Worm (Caenorhabditis elegans): Measurements from ENCODE around the gene efr-3.

The efr-3 gene

DNA sequence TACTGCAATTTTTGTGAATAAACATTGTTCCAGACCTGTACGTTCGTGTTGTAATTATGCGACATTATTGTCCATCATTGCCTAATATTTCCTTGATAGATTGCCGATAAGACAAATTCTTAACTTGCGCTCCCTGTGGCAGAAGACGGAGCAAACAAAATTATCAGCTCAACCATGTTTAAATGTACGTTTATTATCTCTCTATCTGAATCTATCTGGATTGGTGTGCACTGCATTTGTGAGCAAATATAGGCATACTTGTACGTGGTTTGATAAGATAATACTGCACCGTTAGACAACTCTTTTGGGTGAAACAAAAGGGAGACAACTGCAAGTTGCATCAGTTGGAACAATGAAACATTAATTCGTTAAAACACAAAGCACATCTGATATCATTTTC, 6.4 kb upstream of the efr-3 start (continued):
- no peak for TF ChIP-seq hlh-30 (tag; optimal IDR thresholded peaks at IDR 0.05; ENCODE audit: insufficient read depth)
- no peak for TF ChIP-seq daf-8 (GFP tag; IDR thresholded peaks at IDR 0.05)
- peak in 1 of 2 experiments; percentile 17 for TF ChIP-seq lsy-2 (tag; optimal IDR thresholded peaks at IDR 0.05)
- no peak for TF ChIP-seq ceh-32 (tag; optimal IDR thresholded peaks at IDR 0.05; ENCODE audit: poor library complexity)

- TF ChIP-seq nhr-28 (tag; optimal IDR thresholded peaks at IDR 0.05) (peak; percentile 24), dve-1 (tag; optimal IDR thresholded peaks at IDR 0.05; ENCODE audit: insufficient read depth) (peak; percentile 12), ama-1 (optimal IDR thresholded peaks at IDR 0.05) (no peak), pqm-1 (tag; optimal IDR thresholded peaks at IDR 0.05) (peak; percentile 22)
Observed at ce11 chrII:6324086-6324485, 3.1 kb upstream of the efr-3 start, which contains the start of gene sma-6. TSS of gene sma-6 (plus strand) at chrII:6324484.

ce11 chrII:6322979-6323378, 2.0 kb upstream of the efr-3 start, which contains the start of gene C32D5.4:
TSS of gene C32D5.4 (minus strand) at chrII:6323079.
- TF ChIP-seq hlh-30 (tag; optimal IDR thresholded peaks at IDR 0.05; ENCODE audit: insufficient read depth), result no peak
- no peak for TF ChIP-seq saeg-2 (GFP tag; IDR thresholded peaks at IDR 0.05)
- TF ChIP-seq ctbp-1 (GFP tag; IDR thresholded peaks at IDR 0.05), result no peak
- TF ChIP-seq F37D6.2 (tag; optimal IDR thresholded peaks at IDR 0.05), result no peak
- no peak for TF ChIP-seq hmg-1.1 (GFP tag; IDR thresholded peaks at IDR 0.05)
- no peak for TF ChIP-seq set-16 (GFP tag; IDR thresholded peaks at IDR 0.05)
- no peak for TF ChIP-seq mxl-2 (GFP tag; conservative IDR thresholded peaks at IDR 0.05)
- no peak for TF ChIP-seq F44E2.7 (GFP tag; IDR thresholded peaks at IDR 0.05)
- no peak for TF ChIP-seq fos-1 (tag; optimal IDR thresholded peaks at IDR 0.05)
- no peak for TF ChIP-seq ceh-28 (tag; optimal IDR thresholded peaks at IDR 0.05)
- TF ChIP-seq F49E8.2 (tag; optimal IDR thresholded peaks at IDR 0.05; ENCODE audit: borderline replicate concordance), result no peak
- no peak for TF ChIP-seq dmd-9 (GFP tag; IDR thresholded peaks at IDR 0.05)
- TF ChIP-seq nhr-77 (tag; optimal IDR thresholded peaks at IDR 0.05), result no peak

DNA sequence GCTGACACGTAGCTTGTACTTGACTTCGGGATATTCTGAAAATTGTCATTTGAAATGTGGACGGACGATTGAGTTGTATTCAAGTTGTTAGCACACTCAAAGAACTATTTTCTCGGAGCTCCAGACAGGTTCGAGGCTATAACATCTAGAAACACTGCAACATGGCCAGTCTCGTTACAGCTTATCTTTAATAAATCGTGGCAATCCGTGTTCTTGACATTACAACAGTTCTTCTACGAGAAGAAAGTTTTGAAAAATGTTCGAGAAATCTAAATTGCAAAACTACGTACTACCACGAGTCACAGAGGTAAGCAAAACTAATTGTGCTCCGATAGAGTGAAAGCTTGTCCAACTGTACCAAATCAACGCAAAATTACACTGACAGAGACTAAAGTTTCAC, 1.1 kb upstream of the efr-3 start:
- TF ChIP-seq dmd-8 (GFP tag; IDR thresholded peaks at IDR 0.05) (no peak), unc-62 (GFP tag; optimal IDR thresholded peaks at IDR 0.05 in 1 of 2) (peak in 1 of 2 experiments; percentile 97), unc-62 (tag; optimal IDR thresholded peaks at IDR 0.05) (no peak)

DNA sequence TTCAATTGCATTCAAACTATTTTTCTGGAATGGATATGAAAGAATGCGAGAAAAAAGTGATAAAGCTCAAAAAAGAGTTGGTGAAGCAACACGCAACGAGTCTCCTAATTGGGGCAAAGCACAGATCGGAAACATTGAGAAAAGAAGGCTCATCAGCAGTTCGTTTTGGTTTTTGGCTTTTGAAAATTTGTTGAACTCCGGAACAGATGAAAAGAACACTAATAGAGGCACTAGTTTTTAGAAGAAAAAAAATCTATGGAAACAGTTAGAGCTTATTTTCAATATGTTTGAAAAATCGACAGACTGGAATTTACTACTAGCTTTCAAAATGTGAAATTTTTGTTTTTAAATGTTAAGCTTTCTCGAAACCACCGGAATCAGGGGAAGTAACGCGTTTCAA, 9.1 kb downstream of the efr-3 start:
- TF ChIP-seq aha-1 (tag), result peak; percentile 70
- TF ChIP-seq F26F4.8 (GFP tag; conservative IDR thresholded peaks at IDR 0.05), result no peak
- TF ChIP-seq lin-29 (GFP tag; IDR thresholded peaks at IDR 0.05), result no peak

- TF ChIP-seq zip-11 (GFP tag; IDR thresholded peaks at IDR 0.05), result no peak
- TF ChIP-seq unc-62 (GFP tag; optimal IDR thresholded peaks at IDR 0.05 in 1 of 2), result peak in 1 of 2 experiments; percentile 44
- TF ChIP-seq unc-62 (tag; optimal IDR thresholded peaks at IDR 0.05), result no peak
- TF ChIP-seq hlh-30 (tag; optimal IDR thresholded peaks at IDR 0.05; ENCODE audit: insufficient read depth), result no peak
- no peak for TF ChIP-seq daf-16 (GFP tag; optimal IDR thresholded peaks at IDR 0.05)
- TF ChIP-seq daf-16 (tag; optimal IDR thresholded peaks at IDR 0.05), result no peak
Observed at ce11 chrII:6311459-6311858, 9.5 kb downstream of the efr-3 start.

DNA sequence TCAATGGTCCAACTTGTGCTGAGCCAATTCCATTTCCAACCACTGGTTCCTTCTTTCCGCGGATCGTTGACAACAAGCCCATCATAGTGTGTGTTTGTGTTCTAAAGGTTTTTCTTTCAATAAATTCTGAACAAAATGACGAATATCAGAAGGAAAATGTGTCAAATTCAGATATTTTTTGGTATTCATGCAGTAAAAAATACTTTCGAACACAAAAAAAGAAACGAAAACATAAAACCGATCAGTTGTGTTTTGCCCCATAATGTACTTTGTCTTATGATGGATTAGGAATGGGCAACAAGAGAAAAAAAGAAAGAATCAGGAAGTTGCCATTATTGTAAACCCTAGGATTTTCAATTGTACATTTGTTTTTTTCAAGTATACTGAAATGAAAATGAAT, 11.8 kb downstream of the efr-3 start, which contains the start of gene glb-10:
Gene glb-10 (minus strand): TSS at position 101 of the 400 bp plus-strand sequence.
- peak; percentile 80 for TF ChIP-seq aha-1 (tag)
- TF ChIP-seq ZK337.2 (GFP tag; IDR thresholded peaks at IDR 0.05), result no peak
- TF ChIP-seq madf-9 (GFP tag; conservative IDR thresholded peaks at IDR 0.05), result no peak
- TF ChIP-seq arid-1 (GFP tag; conservative IDR thresholded peaks at IDR 0.05), result no peak
- TF ChIP-seq tra-1 (GFP tag; IDR thresholded peaks at IDR 0.05), result no peak
- TF ChIP-seq nhr-48 (tag; optimal IDR thresholded peaks at IDR 0.05), result no peak
- no peak for TF ChIP-seq attf-4 (tag; optimal IDR thresholded peaks at IDR 0.05)
- TF ChIP-seq lin-1 (GFP tag; IDR thresholded peaks at IDR 0.05), result no peak
- no peak for TF ChIP-seq daf-8 (GFP tag; IDR thresholded peaks at IDR 0.05)
